Worm (Caenorhabditis elegans): Measurements from ENCODE around the gene unc-8.

Gene unc-8

DNA sequence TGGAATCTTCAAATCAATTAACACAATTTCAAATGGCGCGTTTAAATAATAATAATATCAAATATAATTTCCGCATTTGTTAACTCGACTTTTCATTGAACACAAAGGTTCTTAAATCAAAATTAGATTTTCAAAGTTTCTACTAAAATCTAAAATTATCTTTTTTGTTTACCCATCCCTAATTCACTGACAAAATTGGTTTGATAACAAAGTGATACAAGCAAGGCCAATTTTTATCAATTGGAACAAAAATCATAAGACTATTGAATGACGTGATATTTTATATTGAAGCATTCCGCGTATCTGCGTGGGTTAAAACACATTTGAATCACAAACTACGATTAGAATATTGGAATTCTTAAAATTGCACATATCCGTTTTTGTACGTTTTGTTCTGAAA lies 6.5 kb upstream of the unc-8 start (continued):
- TF ChIP-seq mef-2 (tag; optimal IDR thresholded peaks at IDR 0.05) (no peak), hlh-4 (tag; optimal IDR thresholded peaks at IDR 0.05) (no peak), nhr-76 (tag; optimal IDR thresholded peaks at IDR 0.05) (no peak), ces-1 (GFP tag; optimal IDR thresholded peaks at IDR 0.05) (no peak), vab-15 (tag; optimal IDR thresholded peaks at IDR 0.05) (no peak), nhr-20 (tag; optimal IDR thresholded peaks at IDR 0.05) (peak; percentile 38), rnt-1 (tag; optimal IDR thresholded peaks at IDR 0.05) (no peak), nhr-84 (tag; optimal IDR thresholded peaks at IDR 0.05) (no peak), mdl-1 (tag; optimal IDR thresholded peaks at IDR 0.05) (no peak), unc-86 (tag; optimal IDR thresholded peaks at IDR 0.05) (no peak), blmp-1 (tag; optimal IDR thresholded peaks at IDR 0.05) (peak; percentile 22), egl-13 (tag; optimal IDR thresholded peaks at IDR 0.05) (no peak), unc-98 (GFP tag; IDR thresholded peaks at IDR 0.05) (no peak), unc-30 (tag; optimal IDR thresholded peaks at IDR 0.05) (no peak), lin-35 (GFP tag; optimal IDR thresholded peaks at IDR 0.05) (peak in 1 of 2 experiments; percentile 28)

DNA sequence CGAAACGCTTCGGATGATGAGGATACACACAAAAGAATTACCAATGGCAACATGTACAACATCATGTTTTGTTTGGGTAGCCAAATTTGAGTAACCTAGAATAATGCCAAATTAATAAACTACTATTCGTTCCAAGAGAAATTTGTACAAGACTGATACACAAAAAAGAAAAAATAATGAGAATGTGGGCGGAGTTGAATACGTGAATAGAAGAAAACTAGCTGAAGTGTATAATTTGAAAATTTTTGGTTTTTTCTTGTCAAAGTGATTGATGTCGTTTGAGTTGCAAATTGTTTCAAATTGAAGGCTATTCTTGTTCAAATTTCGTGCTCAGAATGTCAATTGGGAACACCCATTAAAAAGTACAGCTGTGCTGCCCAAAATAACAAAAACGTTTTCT lies 5.2 kb upstream of the unc-8 start, which contains the start of gene R13A1.5:
TSS of gene R13A1.5 (minus strand) at position 101 of the 400 bp plus-strand sequence.
- no peak for TF ChIP-seq efl-1 (optimal IDR thresholded peaks at IDR 0.05)
- TF ChIP-seq efl-1 (GFP tag; optimal IDR thresholded peaks at IDR 0.05 in 1 of 2): peak in 1 of 2 experiments; percentile 67
- no peak for TF ChIP-seq lin-39 (tag; optimal IDR thresholded peaks at IDR 0.05)

DNA sequence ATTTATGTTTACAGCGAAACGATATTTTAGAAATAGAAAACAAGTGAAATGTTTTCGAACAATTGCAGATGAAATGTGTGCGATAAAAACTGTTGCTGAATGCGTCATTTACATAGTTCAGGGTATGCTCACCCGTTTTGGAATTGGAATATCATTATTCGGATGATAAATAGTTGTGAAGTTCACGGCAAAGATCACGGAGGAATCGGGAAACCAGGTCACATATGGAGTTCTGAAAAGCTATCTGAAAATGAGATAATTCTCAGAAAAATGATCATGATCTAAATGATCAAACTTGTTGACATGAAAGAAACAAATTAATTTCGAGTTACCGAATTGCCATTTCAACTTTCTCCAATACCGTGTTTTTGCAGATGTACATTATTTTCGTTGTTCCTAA lies 1.2 kb upstream of the unc-8 start, which contains the start of gene best-16:
TSS of gene best-16 (minus strand) at position 101 of the 400 bp plus-strand sequence.
- no peak for TF ChIP-seq nhr-71 (tag; optimal IDR thresholded peaks at IDR 0.05)
- no peak for TF ChIP-seq hlh-4 (tag; optimal IDR thresholded peaks at IDR 0.05)
- no peak for TF ChIP-seq rnt-1 (tag; optimal IDR thresholded peaks at IDR 0.05)
- TF ChIP-seq irx-1 (tag; optimal IDR thresholded peaks at IDR 0.05): no peak
- TF ChIP-seq nhr-11 (tag; optimal IDR thresholded peaks at IDR 0.05): no peak
- TF ChIP-seq nhr-84 (tag; optimal IDR thresholded peaks at IDR 0.05): no peak
- no peak for TF ChIP-seq efl-1 (optimal IDR thresholded peaks at IDR 0.05)
- TF ChIP-seq efl-1 (GFP tag; optimal IDR thresholded peaks at IDR 0.05 in 1 of 2): no peak
- TF ChIP-seq lin-35 (GFP tag; optimal IDR thresholded peaks at IDR 0.05): no peak
- TF ChIP-seq dsc-1 (tag; optimal IDR thresholded peaks at IDR 0.05): no peak
- no peak for TF ChIP-seq F16B12.6 (tag; optimal IDR thresholded peaks at IDR 0.05)
- TF ChIP-seq nhr-12 (tag; optimal IDR thresholded peaks at IDR 0.05): no peak
- TF ChIP-seq nhr-85 (tag): no peak
- TF ChIP-seq C34B4.2 (tag; optimal IDR thresholded peaks at IDR 0.05): no peak
- no peak for TF ChIP-seq Y116A8C.19 (tag; optimal IDR thresholded peaks at IDR 0.05; ENCODE audit: borderline replicate concordance)
- no peak for TF ChIP-seq fos-1 (tag; optimal IDR thresholded peaks at IDR 0.05)

DNA sequence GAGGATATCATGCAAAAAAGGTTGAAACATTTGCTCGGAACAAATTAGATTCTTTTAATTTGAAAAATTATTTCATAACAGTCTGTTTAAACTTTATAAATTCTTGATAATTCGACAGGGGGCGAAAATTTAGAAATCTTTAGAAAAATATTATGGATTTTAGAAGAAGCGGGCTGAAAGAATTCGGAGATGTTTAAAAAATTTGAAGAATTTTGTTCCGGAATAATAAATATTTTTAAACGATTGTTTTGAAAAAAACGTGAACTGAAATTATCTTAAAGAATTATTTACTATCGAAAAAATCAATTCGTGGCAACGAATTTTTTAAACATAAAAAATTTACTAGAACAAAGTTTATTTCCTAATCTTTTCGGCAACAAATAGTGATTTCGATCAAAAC lies 6.7 kb downstream of the unc-8 start, which contains the start of gene R13A1.3:
TSS of gene R13A1.3 (plus strand) at position 301 of the 400 bp plus-strand sequence.
- TF ChIP-seq irx-1 (tag; optimal IDR thresholded peaks at IDR 0.05) (no peak), nhr-28 (tag; optimal IDR thresholded peaks at IDR 0.05) (no peak), nhr-11 (tag; optimal IDR thresholded peaks at IDR 0.05) (no peak)

DNA sequence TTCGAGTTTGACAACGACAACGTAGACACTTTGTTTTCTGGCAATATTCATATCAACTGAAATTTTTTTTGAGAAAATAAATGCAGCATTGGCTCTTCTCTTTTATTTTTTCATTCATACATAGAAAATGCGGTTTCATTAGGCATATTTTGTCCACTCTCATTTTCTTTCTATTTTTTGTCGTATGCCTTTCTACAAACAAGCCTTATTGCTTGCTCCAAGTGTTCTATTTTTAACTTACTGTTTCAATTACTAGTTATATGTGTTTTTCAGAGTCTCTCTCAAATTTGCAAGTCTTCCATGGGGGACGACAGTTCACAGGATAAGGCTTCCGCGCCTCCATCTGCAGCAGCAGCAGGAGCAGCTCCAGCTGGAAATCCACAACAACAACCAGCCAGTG lies 9.0 kb downstream of the unc-8 start, which contains the start of gene kcc-1:
TSS of gene kcc-1 (plus strand) at position 301 of the 400 bp plus-strand sequence.
- TF ChIP-seq dpl-1 (GFP tag; optimal IDR thresholded peaks at IDR 0.05): no peak
- no peak for TF ChIP-seq xbp-1 (tag; optimal IDR thresholded peaks at IDR 0.05)
- no peak for TF ChIP-seq lin-13 (GFP tag; optimal IDR thresholded peaks at IDR 0.05)
- no peak for TF ChIP-seq pax-3 (tag; optimal IDR thresholded peaks at IDR 0.05)

DNA sequence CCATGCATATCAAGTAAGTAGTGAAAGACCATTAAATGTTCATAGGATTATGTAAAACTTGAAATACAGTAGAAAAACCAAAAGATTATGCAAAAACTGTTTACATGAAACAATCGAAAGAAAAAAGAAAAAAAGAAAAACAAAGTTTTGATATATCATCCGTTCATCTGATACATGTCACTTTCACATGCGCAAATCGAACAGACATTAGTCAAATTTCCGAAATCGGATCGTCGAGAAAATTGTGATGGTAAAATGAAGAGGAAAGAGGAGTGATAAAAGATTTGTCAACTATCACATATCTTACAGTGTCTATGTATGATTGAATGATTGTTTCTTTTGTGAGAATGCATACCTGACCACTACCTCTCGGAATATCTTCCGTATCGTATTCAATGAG lies 12.0 kb downstream of the unc-8 start:
- TF ChIP-seq efl-1 (optimal IDR thresholded peaks at IDR 0.05) (no peak), efl-1 (GFP tag; optimal IDR thresholded peaks at IDR 0.05 in 1 of 2) (peak in 1 of 2 experiments; percentile 43), blmp-1 (tag; optimal IDR thresholded peaks at IDR 0.05) (peak; percentile 90), snu-23 (GFP tag; optimal IDR thresholded peaks at IDR 0.05) (no peak)

Data from whole organism, L1 larva.